Worm (Caenorhabditis elegans): Measurements from ENCODE around the gene R09E10.5.
"Not testable (repeated sequence)": the region's sequence is repeated elsewhere in the genome, so short reads cannot be mapped to it uniquely, and the experiment has no call there.

The R09E10.5 gene

DNA sequence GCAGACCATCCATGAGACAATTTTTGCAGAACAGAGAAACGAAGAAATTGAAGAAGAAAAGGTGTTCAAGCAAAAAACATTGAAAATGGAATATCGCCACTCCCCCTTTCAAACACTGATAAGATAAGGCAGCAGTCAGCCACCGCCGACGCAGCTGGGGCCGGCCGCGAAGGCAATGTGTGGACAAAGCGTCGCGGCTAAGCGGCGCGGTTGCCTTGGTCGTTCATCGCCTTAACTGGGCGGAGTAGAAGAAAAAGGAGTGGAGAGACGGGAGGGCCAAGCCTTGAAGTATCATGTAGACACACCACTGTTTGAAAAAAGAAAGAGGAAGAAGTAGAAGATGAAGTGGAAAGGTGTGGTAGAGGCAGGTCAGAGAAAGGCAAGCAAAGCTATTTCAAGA lies 28.9 kb upstream of the R09E10.5 start (continued):
- TF ChIP-seq nhr-12 (tag; optimal IDR thresholded peaks at IDR 0.05) (no peak), eor-1 (tag; optimal IDR thresholded peaks at IDR 0.05) (no peak), nhr-237 (tag; optimal IDR thresholded peaks at IDR 0.05) (no peak), ZK546.5 (tag; optimal IDR thresholded peaks at IDR 0.05) (no peak), nhr-25 (tag; optimal IDR thresholded peaks at IDR 0.05) (peak; percentile 27), jun-1 (tag; optimal IDR thresholded peaks at IDR 0.05) (no peak), nhr-67 (tag; optimal IDR thresholded peaks at IDR 0.05) (no peak), mdl-1 (tag; optimal IDR thresholded peaks at IDR 0.05) (no peak), lin-39 (tag; optimal IDR thresholded peaks at IDR 0.05) (no peak), nhr-28 (tag; optimal IDR thresholded peaks at IDR 0.05) (no peak), R02D3.7 (tag; optimal IDR thresholded peaks at IDR 0.05) (no peak), egl-27 (tag; optimal IDR thresholded peaks at IDR 0.05) (no peak), pqm-1 (tag; optimal IDR thresholded peaks at IDR 0.05) (peak; percentile 6), nhr-76 (tag; optimal IDR thresholded peaks at IDR 0.05) (no peak)

DNA sequence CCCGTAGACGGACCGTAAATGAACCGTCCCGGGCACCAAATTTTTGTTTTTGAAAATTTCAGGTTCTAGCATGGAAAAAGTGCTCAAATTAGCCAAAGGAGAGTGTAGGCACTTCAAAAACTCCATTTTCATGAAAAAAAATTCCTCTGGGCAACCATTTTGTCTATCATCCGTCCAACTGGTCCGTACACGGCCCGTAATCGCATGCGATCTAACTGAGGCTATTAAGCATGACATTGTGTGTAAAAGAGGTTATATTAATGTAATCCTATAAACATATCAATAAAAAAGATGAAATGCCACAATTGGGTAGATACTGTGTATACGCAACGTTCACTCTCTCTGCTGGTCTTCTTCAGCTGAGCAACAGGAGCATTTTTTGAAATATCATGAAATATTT lies 20.5 kb upstream of the R09E10.5 start, which contains the start of gene R09E10.1:
TSS of gene R09E10.1 (minus strand) at position 101 of the 400 bp plus-strand sequence.
- TF ChIP-seq nhr-237 (tag; optimal IDR thresholded peaks at IDR 0.05); nhr-76 (tag; optimal IDR thresholded peaks at IDR 0.05); nfya-1 (tag; optimal IDR thresholded peaks at IDR 0.05; ENCODE audit: insufficient read depth): not testable (repeated sequence)

DNA sequence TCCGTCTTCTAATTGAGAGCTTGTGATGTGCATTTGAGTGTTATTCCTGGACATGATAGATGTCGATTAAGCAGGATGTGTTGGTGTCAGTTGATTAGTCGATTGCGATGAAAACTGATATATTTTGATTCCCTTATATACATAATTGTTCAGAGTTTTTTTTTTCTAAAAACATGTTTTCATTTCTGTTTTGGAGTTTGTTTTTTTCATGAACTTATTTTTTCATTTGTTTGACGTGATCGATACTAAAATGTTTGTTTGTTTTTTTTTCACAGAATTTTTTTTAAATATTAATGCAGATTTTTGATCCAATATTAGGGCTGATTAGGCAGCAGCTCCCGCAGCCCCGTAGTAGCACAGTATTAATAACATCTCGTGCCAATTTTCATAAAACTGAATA lies 16.1 kb upstream of the R09E10.5 start, which contains the start of gene R09E10.2:
TSS of gene R09E10.2 (minus strand) at position 101 of the 400 bp plus-strand sequence.
- no peak for TF ChIP-seq nhr-11 (tag; optimal IDR thresholded peaks at IDR 0.05)
- no peak for TF ChIP-seq nhr-67 (tag; optimal IDR thresholded peaks at IDR 0.05)
- TF ChIP-seq ama-1 (optimal IDR thresholded peaks at IDR 0.05): no peak
- no peak for TF ChIP-seq ceh-16 (tag; optimal IDR thresholded peaks at IDR 0.05)
- no peak for TF ChIP-seq lin-39 (tag; optimal IDR thresholded peaks at IDR 0.05)
- TF ChIP-seq R02D3.7 (tag; optimal IDR thresholded peaks at IDR 0.05): no peak
- no peak for TF ChIP-seq nhr-237 (tag; optimal IDR thresholded peaks at IDR 0.05)
- no peak for TF ChIP-seq fkh-2 (tag; optimal IDR thresholded peaks at IDR 0.05)
- no peak for TF ChIP-seq elt-3 (tag; optimal IDR thresholded peaks at IDR 0.05)
- TF ChIP-seq ceh-28 (tag; optimal IDR thresholded peaks at IDR 0.05): no peak
- TF ChIP-seq ZK546.5 (tag; optimal IDR thresholded peaks at IDR 0.05): no peak
- no peak for TF ChIP-seq lsy-12 (tag; optimal IDR thresholded peaks at IDR 0.05)
- no peak for TF ChIP-seq ceh-82 (tag; optimal IDR thresholded peaks at IDR 0.05)
- TF ChIP-seq jun-1 (tag; optimal IDR thresholded peaks at IDR 0.05): no peak
- TF ChIP-seq nfya-1 (tag; optimal IDR thresholded peaks at IDR 0.05; ENCODE audit: insufficient read depth): no peak
- TF ChIP-seq nhr-28 (tag; optimal IDR thresholded peaks at IDR 0.05): no peak
- no peak for TF ChIP-seq aly-2 (tag; optimal IDR thresholded peaks at IDR 0.05)
- no peak for TF ChIP-seq pha-4 (tag; optimal IDR thresholded peaks at IDR 0.05)
- TF ChIP-seq nhr-25 (tag; optimal IDR thresholded peaks at IDR 0.05): no peak

DNA sequence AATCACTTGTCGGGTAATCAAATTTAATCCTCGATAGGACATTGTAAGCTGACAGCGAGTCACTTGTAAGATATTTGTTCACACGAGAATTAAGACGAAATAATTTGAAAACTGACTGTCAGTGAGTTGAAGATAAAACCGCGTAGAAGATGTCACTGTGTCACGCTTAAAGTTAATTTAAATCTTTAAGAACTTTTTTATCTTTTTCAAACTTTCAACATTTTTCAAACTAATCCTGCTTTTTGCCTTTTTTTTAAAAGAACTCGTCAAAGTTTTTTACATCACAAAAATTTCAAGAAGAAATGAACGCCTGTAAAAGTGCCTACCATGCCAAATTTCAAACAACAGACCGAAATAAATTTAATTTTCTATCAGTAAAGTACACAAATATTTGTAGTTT lies 11.5 kb upstream of the R09E10.5 start, which contains the start of gene acs-18:
TSS of gene acs-18 (minus strand) at position 101 of the 400 bp plus-strand sequence.
- TF ChIP-seq nhr-11 (tag; optimal IDR thresholded peaks at IDR 0.05): no peak
- no peak for TF ChIP-seq elt-2 (tag; optimal IDR thresholded peaks at IDR 0.05)
- TF ChIP-seq ztf-11 (tag; optimal IDR thresholded peaks at IDR 0.05): no peak
- no peak for TF ChIP-seq ama-1 (optimal IDR thresholded peaks at IDR 0.05)
- TF ChIP-seq mml-1 (tag; optimal IDR thresholded peaks at IDR 0.05): no peak
- no peak for TF ChIP-seq aly-2 (tag; optimal IDR thresholded peaks at IDR 0.05)
- TF ChIP-seq zag-1 (tag; optimal IDR thresholded peaks at IDR 0.05): no peak
- TF ChIP-seq sea-2 (GFP tag; optimal IDR thresholded peaks at IDR 0.05): no peak
- TF ChIP-seq ztf-4 (tag; optimal IDR thresholded peaks at IDR 0.05): no peak
- TF ChIP-seq nhr-12 (tag; optimal IDR thresholded peaks at IDR 0.05): no peak
- no peak for TF ChIP-seq lin-15B (tag; optimal IDR thresholded peaks at IDR 0.05)
- no peak for TF ChIP-seq tbx-2 (tag; optimal IDR thresholded peaks at IDR 0.05)
- TF ChIP-seq nhr-76 (tag; optimal IDR thresholded peaks at IDR 0.05): no peak
- TF ChIP-seq daf-12 (tag; optimal IDR thresholded peaks at IDR 0.05): no peak
- TF ChIP-seq pqm-1 (tag; optimal IDR thresholded peaks at IDR 0.05): no peak
- no peak for TF ChIP-seq unc-39 (tag; optimal IDR thresholded peaks at IDR 0.05)
- TF ChIP-seq nfya-1 (tag; optimal IDR thresholded peaks at IDR 0.05; ENCODE audit: insufficient read depth): no peak

DNA sequence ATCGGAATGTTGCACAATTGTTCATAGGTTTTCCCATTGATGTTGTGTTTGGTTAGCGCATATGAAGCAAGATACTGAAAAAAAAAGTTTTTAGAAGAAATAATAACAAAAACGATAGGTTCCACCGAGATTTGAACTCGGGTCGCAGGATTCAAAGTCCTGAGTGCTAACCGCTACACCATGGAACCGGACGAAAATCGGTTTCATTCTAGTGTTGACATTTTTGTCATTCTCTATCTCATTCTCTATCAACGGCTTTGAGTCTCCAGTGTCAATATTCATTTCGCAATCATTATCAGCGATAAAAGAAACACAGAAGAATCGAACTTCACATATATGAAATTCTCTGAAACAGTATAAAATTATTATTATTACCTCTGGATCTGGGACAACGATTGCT lies 9.0 kb upstream of the R09E10.5 start:
- TF ChIP-seq ztf-11 (tag; optimal IDR thresholded peaks at IDR 0.05): no peak

Data from whole organism, L3 larva.